Worm (Caenorhabditis elegans): Measurements from ENCODE around the gene B0303.16.

DNA sequence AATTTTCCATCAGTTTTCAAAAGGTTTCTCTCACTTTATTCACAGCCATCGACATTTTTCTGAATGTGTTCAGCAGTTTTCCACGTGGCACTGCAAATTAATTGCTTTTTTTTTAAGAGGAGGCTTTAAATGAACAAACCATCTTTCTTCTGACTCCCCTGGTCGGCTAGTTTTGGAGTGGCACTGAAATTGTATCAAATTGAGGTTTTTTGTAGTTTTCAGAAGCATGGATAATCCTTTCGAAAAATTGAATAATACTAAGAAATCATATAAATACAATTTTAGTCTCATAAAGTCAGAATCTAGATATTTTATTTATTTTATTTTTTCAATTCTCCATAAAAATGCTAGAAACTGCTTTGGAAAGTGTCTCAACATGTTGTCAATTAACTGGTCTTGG is at the start of gene B0303.16:
- TF ChIP-seq tbx-11 (GFP tag; IDR thresholded peaks at IDR 0.05) = no peak
- TF ChIP-seq ama-1 (optimal IDR thresholded peaks at IDR 0.05) = no peak
- TF ChIP-seq F13C5.2 (tag; optimal IDR thresholded peaks at IDR 0.05) = no peak
- TF ChIP-seq aly-1 (tag; optimal IDR thresholded peaks at IDR 0.05) = no peak
- TF ChIP-seq hmg-4 (GFP tag; optimal IDR thresholded peaks at IDR 0.05) = no peak
- TF ChIP-seq B0310.2 (tag; optimal IDR thresholded peaks at IDR 0.05) = no peak
- no peak for TF ChIP-seq flt-1 (GFP tag; IDR thresholded peaks at IDR 0.05)
- TF ChIP-seq ceh-13 (GFP tag; optimal IDR thresholded peaks at IDR 0.05) = no peak
- TF ChIP-seq scrt-1 (GFP tag; IDR thresholded peaks at IDR 0.05) = no peak
- no peak for TF ChIP-seq hmbx-1 (tag; optimal IDR thresholded peaks at IDR 0.05)
- TF ChIP-seq tbx-37 (GFP tag; conservative IDR thresholded peaks at IDR 0.05) = no peak
- no peak for TF ChIP-seq ets-7 (tag; optimal IDR thresholded peaks at IDR 0.05)
- no peak for TF ChIP-seq ceh-36 (tag; optimal IDR thresholded peaks at IDR 0.05)
- TF ChIP-seq sea-1 (GFP tag; conservative IDR thresholded peaks at IDR 0.05) = no peak

All from whole organism, early embryonic.